Worm (Caenorhabditis elegans) whole organism, young adult: Measurements from ENCODE around the gene htp-1.

Experiments
- B0035.1 ChIP-seq: sonication (generic microtip); optimal IDR thresholded peaks from 2 replicates; lab custom pipeline; 2016; ENCODE audit warnings: missing genetic modification characterization, mild to moderate bottlenecking, missing compliant biosample characterization, missing genotype, missing genetic modification reagents
- C17E4.6 ChIP-seq: fragments of 200-800 bp; sonication (Bioruptor generic); IDR thresholded peaks from 2 replicates; pipeline ENCODE4 v1.3.6; 2022; ENCODE audit warnings: missing genetic modification reagents, missing genetic modification characterization, missing compliant biosample characterization
- F10E7.11 ChIP-seq: sonication (generic microtip); optimal IDR thresholded peaks from 2 replicates; lab custom pipeline; 2017; ENCODE audit warnings: mild to moderate bottlenecking, missing genetic modification characterization, moderate library complexity, missing compliant biosample characterization
- F23B12.7 ChIP-seq: sonication (generic microtip); optimal IDR thresholded peaks from 2 replicates; lab custom pipeline; 2017; ENCODE audit warnings: missing genetic modification characterization, mild to moderate bottlenecking, missing compliant biosample characterization, antibody characterized with exemption, moderate library complexity; ENCODE audit not compliant: insufficient read depth
- F33H1.4 ChIP-seq: fragments of 200-800 bp; sonication (Bioruptor generic); IDR thresholded peaks from 2 replicates; pipeline ENCODE4 v1.3.6; 2022; ENCODE audit warnings: missing genetic modification reagents, missing genetic modification characterization, missing compliant biosample characterization
- F57C9.4 ChIP-seq: sonication (generic microtip); optimal IDR thresholded peaks from 2 replicates; lab custom pipeline; 2017; ENCODE audit warnings: mild to moderate bottlenecking, missing genetic modification characterization, missing compliant biosample characterization
- K11D2.4 ChIP-seq: fragments of 200-800 bp; sonication (Bioruptor generic); IDR thresholded peaks from 2 replicates; pipeline ENCODE4 v1.3.6; 2022; ENCODE audit warnings: missing genetic modification reagents, missing genetic modification characterization, missing compliant biosample characterization
- T26A5.8 ChIP-seq: sonication (generic microtip); optimal IDR thresholded peaks from 2 replicates; lab custom pipeline; 2016; ENCODE audit warnings: missing genetic modification characterization, missing compliant biosample characterization
- Y53G8AR.9 ChIP-seq: fragments of 200-800 bp; sonication (Bioruptor generic); conservative IDR thresholded peaks from 2 replicates; pipeline ENCODE4 v1.3.6; 2022; ENCODE audit warnings: missing genetic modification reagents, missing genetic modification characterization, missing compliant biosample characterization
- Y95B8A.8 ChIP-seq: fragments of 200-800 bp; sonication (Bioruptor generic); IDR thresholded peaks from 2 replicates; pipeline ENCODE4 v1.3.6; 2022; ENCODE audit warnings: missing genetic modification reagents, missing genetic modification characterization, missing compliant biosample characterization
- ama-1 ChIP-seq, 3 experiments: fragments of 150-350 bp in 1 of 3; sonication (generic microtip) in 2 of 3; optimal IDR thresholded peaks; 2 replicates each; lab custom pipeline; 2014 to 2018; ENCODE audit warnings: missing biosample characterization in 2 of 3, missing genetic modification characterization in 2 of 3, missing genetic modification reagents in 2 of 3
- aptf-3 ChIP-seq: fragments of 200-800 bp; sonication (Bioruptor generic); IDR thresholded peaks from 2 replicates; pipeline ENCODE4 v1.3.6; 2022; ENCODE audit warnings: missing genetic modification characterization, missing compliant biosample characterization
- attf-6 ChIP-seq: fragments of 200-800 bp; sonication (Bioruptor generic); IDR thresholded peaks from 2 replicates; pipeline ENCODE4 v1.3.6; 2022; ENCODE audit warnings: missing genetic modification reagents, missing genetic modification characterization, missing compliant biosample characterization
- cebp-2 ChIP-seq: fragments of 200-800 bp; sonication (Bioruptor generic); IDR thresholded peaks from 2 replicates; pipeline ENCODE4 v1.3.6; 2022; ENCODE audit warnings: missing genetic modification characterization, missing compliant biosample characterization
- ceh-100 ChIP-seq: fragments of 200-800 bp; sonication (Bioruptor generic); IDR thresholded peaks from 2 replicates; pipeline ENCODE4 v1.3.6; 2022; ENCODE audit warnings: missing genetic modification reagents, missing genetic modification characterization, missing compliant biosample characterization
- ceh-58 ChIP-seq: fragments of 200-800 bp; sonication (Bioruptor generic); IDR thresholded peaks from 2 replicates; pipeline ENCODE4 v1.3.6; 2022; ENCODE audit warnings: missing genetic modification characterization, missing compliant biosample characterization
- die-1 ChIP-seq: sonication (generic microtip); optimal IDR thresholded peaks from 2 replicates; lab custom pipeline; 2016; ENCODE audit warnings: missing genotype, mild to moderate bottlenecking, missing genetic modification characterization, missing compliant biosample characterization
- dox-1 ChIP-seq: fragments of 200-800 bp; sonication (Bioruptor generic); IDR thresholded peaks from 2 replicates; pipeline ENCODE4 v1.3.6; 2022; ENCODE audit warnings: missing genetic modification reagents, missing genetic modification characterization, missing compliant biosample characterization
- egrh-3 ChIP-seq: fragments of 200-800 bp; sonication (Bioruptor generic); IDR thresholded peaks from 2 replicates; pipeline ENCODE4 v1.3.6; 2022; ENCODE audit warnings: missing genetic modification reagents, missing genetic modification characterization, missing compliant biosample characterization
- hlh-12 ChIP-seq: sonication (generic microtip); optimal IDR thresholded peaks from 2 replicates; lab custom pipeline; 2016; ENCODE audit warnings: missing genetic modification characterization, missing compliant biosample characterization
- hmg-1.2 ChIP-seq: fragments of 200-800 bp; sonication (Bioruptor generic); IDR thresholded peaks from 2 replicates; pipeline ENCODE4 v1.3.6; 2022; ENCODE audit warnings: missing genetic modification reagents, missing genetic modification characterization, missing compliant biosample characterization
- let-526 ChIP-seq: fragments of 200-800 bp; sonication (Bioruptor generic); IDR thresholded peaks from 2 replicates; pipeline ENCODE4 v1.3.6; 2022; ENCODE audit warnings: missing genetic modification reagents, missing genetic modification characterization, missing compliant biosample characterization
- let-607 ChIP-seq, 2 experiments: fragments of 200-800 bp in 1 of 2; sonication (Bioruptor generic) in 1 of 2; sonication (generic microtip) in 1 of 2; optimal IDR thresholded peaks; 2 replicates each; lab custom pipeline; 2016 to 2018; ENCODE audit warnings: mild to moderate bottlenecking in 2 of 2, missing compliant biosample characterization in 2 of 2, missing genetic modification characterization in 2 of 2, moderate library complexity in 2 of 2, missing genotype in 1 of 2
- lin-26 ChIP-seq: fragments of 200-800 bp; sonication (Bioruptor generic); IDR thresholded peaks from 2 replicates; pipeline ENCODE4 v1.3.6; 2022; ENCODE audit warnings: missing genetic modification reagents, missing genetic modification characterization, missing compliant biosample characterization
- madf-6 ChIP-seq: fragments of 200-800 bp; sonication (Bioruptor generic); IDR thresholded peaks from 2 replicates; pipeline ENCODE4 v1.3.6; 2022; ENCODE audit warnings: missing genetic modification reagents, missing genetic modification characterization, missing compliant biosample characterization
- madf-8 ChIP-seq: fragments of 200-800 bp; sonication (Bioruptor generic); conservative IDR thresholded peaks from 2 replicates; pipeline ENCODE4 v1.3.6; 2022; ENCODE audit warnings: missing genetic modification reagents, missing genetic modification characterization, missing compliant biosample characterization
- mxl-1 ChIP-seq: sonication (generic microtip); optimal IDR thresholded peaks from 2 replicates; lab custom pipeline; 2016; ENCODE audit warnings: missing genetic modification characterization, missing compliant biosample characterization
- nfya-1 ChIP-seq: sonication (generic microtip); optimal IDR thresholded peaks from 2 replicates; lab custom pipeline; 2017; ENCODE audit warnings: antibody characterized with exemption, missing compliant biosample characterization, missing genetic modification characterization, borderline replicate concordance; ENCODE audit not compliant: insufficient read depth
- nfya-2 ChIP-seq: fragments of 200-800 bp; sonication (Bioruptor generic); IDR thresholded peaks from 2 replicates; pipeline ENCODE4 v1.3.6; 2022; ENCODE audit warnings: missing genetic modification reagents, missing genetic modification characterization, missing compliant biosample characterization
- nfyb-1 ChIP-seq: fragments of 200-800 bp; sonication (Bioruptor generic); IDR thresholded peaks from 2 replicates; pipeline ENCODE4 v1.3.6; 2022; ENCODE audit warnings: missing genetic modification reagents, missing genetic modification characterization, missing compliant biosample characterization
- nhr-120 ChIP-seq: fragments of 200-800 bp; sonication (Bioruptor generic); IDR thresholded peaks from 2 replicates; pipeline ENCODE4 v1.3.6; 2022; ENCODE audit warnings: missing genetic modification characterization, missing compliant biosample characterization
- nhr-80 ChIP-seq: sonication (generic microtip); optimal IDR thresholded peaks from 2 replicates; lab custom pipeline; 2016; ENCODE audit warnings: missing genetic modification characterization, missing compliant biosample characterization
- pha-4 ChIP-seq: fragments of 150-350 bp; sonication (generic microtip); optimal IDR thresholded peaks from 2 replicates; lab custom pipeline; 2014; ENCODE audit warnings: missing biosample characterization, missing genetic modification reagents, missing genetic modification characterization
- rcor-1 ChIP-seq: fragments of 200-800 bp; sonication (Bioruptor generic); IDR thresholded peaks from 2 replicates; pipeline ENCODE4 v1.3.6; 2022; ENCODE audit warnings: missing genetic modification reagents, missing genetic modification characterization, missing compliant biosample characterization
- rpc-1 ChIP-seq, 2 experiments: fragments of 150-350 bp in 1 of 2; sonication (generic microtip) in 1 of 2; optimal IDR thresholded peaks; 2 replicates each; lab custom pipeline; 2014 to 2018; ENCODE audit warnings: missing biosample characterization in 1 of 2, missing genetic modification characterization in 1 of 2, missing genetic modification reagents in 1 of 2, missing genotype in 1 of 2
- sdz-38 ChIP-seq: sonication (generic microtip); optimal IDR thresholded peaks from 2 replicates; lab custom pipeline; 2016; ENCODE audit warnings: missing genotype, missing genetic modification characterization, missing compliant biosample characterization
- snpc-1.3 ChIP-seq: sonication (generic microtip); optimal IDR thresholded peaks from 2 replicates; lab custom pipeline; 2017; ENCODE audit warnings: missing genetic modification characterization, mild to moderate bottlenecking, missing compliant biosample characterization, antibody characterized with exemption, moderate library complexity, missing genotype, missing genetic modification reagents; ENCODE audit not compliant: insufficient read depth
- snpc-3.4 ChIP-seq: sonication (generic microtip); optimal IDR thresholded peaks from 2 replicates; lab custom pipeline; 2017; ENCODE audit warnings: missing genetic modification characterization, mild to moderate bottlenecking, missing compliant biosample characterization, antibody characterized with exemption, moderate library complexity, missing genotype, missing genetic modification reagents
- snpc-4 ChIP-seq, 5 experiments: fragments of 150-350 bp in 1 of 5; sonication (generic microtip) in 4 of 5; optimal IDR thresholded peaks; 2 replicates each; lab custom pipeline; 2014 to 2018; ENCODE audit warnings: missing genetic modification characterization in 5 of 5, missing biosample characterization in 3 of 5, antibody characterized with exemption in 2 of 5, mild to moderate bottlenecking in 2 of 5, missing compliant biosample characterization in 2 of 5, missing genotype in 2 of 5, moderate library complexity in 2 of 5, missing genetic modification reagents in 1 of 5
- tbp1 ChIP-seq: fragments of 200-800 bp; sonication (Bioruptor generic); optimal IDR thresholded peaks from 2 replicates; lab custom pipeline; 2018; ENCODE audit warnings: mild to moderate bottlenecking, missing genetic modification characterization, missing compliant biosample characterization
- unc-130 ChIP-seq: sonication (generic microtip); optimal IDR thresholded peaks from 2 replicates; lab custom pipeline; 2016; ENCODE audit warnings: missing genetic modification reagents, missing genetic modification characterization, missing compliant biosample characterization
- zim-3 ChIP-seq: sonication (generic microtip); optimal IDR thresholded peaks from 2 replicates; lab custom pipeline; 2017; ENCODE audit warnings: mild to moderate bottlenecking, missing genetic modification characterization, moderate library complexity, missing compliant biosample characterization
- ztf-18 ChIP-seq: sonication (generic microtip); optimal IDR thresholded peaks from 2 replicates; lab custom pipeline; 2016; ENCODE audit warnings: missing genotype, mild to moderate bottlenecking, missing genetic modification characterization, missing compliant biosample characterization
- ztf-3 ChIP-seq: fragments of 200-800 bp; sonication (Bioruptor generic); optimal IDR thresholded peaks from 2 replicates; lab custom pipeline; 2018; ENCODE audit warnings: mild to moderate bottlenecking, missing genetic modification characterization, missing compliant biosample characterization
- ztf-6 ChIP-seq: fragments of 200-800 bp; sonication (Bioruptor generic); IDR thresholded peaks from 2 replicates; pipeline ENCODE4 v1.3.6; 2022; ENCODE audit warnings: missing genetic modification reagents, missing genetic modification characterization, missing compliant biosample characterization

htp-1 gene

DNA sequence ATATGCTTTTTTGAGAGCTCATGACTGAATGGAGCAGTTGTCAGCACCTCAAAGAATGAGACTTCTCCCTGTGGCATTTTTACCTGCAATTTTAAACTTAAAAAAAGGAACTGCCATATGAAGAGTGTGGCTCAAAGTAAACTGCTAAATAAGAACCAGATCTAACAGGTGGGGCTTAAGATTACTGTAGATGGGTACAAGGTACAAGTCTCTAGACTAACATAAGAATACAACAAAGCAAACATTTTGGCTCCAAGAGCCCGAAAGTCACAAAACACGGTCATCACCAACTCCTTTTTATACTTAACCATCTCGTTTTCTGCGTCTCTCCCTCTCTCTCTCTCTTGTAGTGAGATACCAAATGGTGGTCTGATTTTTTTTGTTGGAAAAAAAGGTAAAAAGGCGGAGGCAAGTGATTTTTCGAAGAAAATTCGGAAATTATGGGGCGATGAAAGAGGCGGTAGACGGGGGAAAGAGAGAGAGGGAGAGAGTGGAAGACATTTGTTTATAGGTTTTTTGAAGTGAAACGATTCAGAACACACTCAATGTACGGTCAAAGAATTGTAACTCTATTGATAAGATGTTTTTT, 2.8 kb downstream of the htp-1 start, which contains the start of gene elo-6 (continued):
- TF ChIP-seq nfya-1 (tag; lab: Kevin White, UChicago) (no peak), sdz-38 (tag; lab: Kevin White, UChicago) (no peak), C17E4.6 (GFP tag; lab: Robert Waterston, UW) (no peak), dox-1 (0 out of 2 replicates have a peak, but pooled peaks have one; percentile 34), attf-6 (GFP tag; lab: Robert Waterston, UW) (no peak), ceh-100 (no peak), egrh-3 (no peak), tbp1 (no peak), die-1 (tag; lab: Kevin White, UChicago) (no peak), pha-4 (no peak), hlh-12 (tag; lab: Kevin White, UChicago) (no peak), Y95B8A.8 (GFP tag; lab: Robert Waterston, UW) (no peak), aptf-3 (GFP tag; lab: Robert Waterston, UW) (no peak), T26A5.8 (no peak), ztf-6 (GFP tag; lab: Robert Waterston, UW) (no peak), ztf-18 (tag; lab: Kevin White, UChicago) (peak; percentile 47), snpc-1.3 (tag; lab: Kevin White, UChicago) (no peak), ztf-3 (GFP tag; lab: Kevin White, UChicago) (no peak), nfya-2 (GFP tag; lab: Robert Waterston, UW) (no peak), ama-1 (optimal IDR thresholded peaks at IDR 0.05; lab: Kevin White, UChicago) (no peak), ama-1 (GFP tag; optimal IDR thresholded peaks at IDR 0.05; lab: Kevin White, UChicago) (no peak), madf-6 (no peak), B0035.1 (no peak), nhr-80 (tag; lab: Kevin White, UChicago) (peak; percentile 89), madf-8 (no peak)
- TF ChIP-seq, all 124 proteins: peak for 8

DNA sequence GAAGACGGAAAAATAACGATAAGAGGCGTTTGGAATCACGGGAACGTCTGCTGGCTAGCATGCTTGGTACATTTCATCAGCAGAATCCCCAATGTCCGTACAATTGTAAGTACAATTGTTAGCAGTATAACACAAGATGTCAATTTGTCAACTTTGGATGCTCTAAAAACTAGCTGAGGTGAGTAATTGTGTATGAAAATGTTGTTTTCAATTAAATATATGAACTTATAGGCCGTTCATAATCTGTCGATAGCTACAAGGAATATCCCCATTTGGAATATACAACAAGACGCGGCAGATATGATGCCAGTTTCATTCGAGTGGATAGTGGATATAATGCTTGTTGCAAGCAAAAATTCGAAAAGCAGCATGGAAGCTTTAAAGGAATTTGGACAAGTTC, 6.3 kb downstream of the htp-1 start, which contains the start of gene F41H10.12:
Gene F41H10.12, plus strand, starts transcription at position 301 of the 400 bp plus-strand sequence.
- TF ChIP-seq rpc-1 (optimal IDR thresholded peaks at IDR 0.05; lab: Kevin White, UChicago) (no peak), rpc-1 (tag; optimal IDR thresholded peaks at IDR 0.05; lab: Kevin White, UChicago) (no peak), let-607 (tag; optimal IDR thresholded peaks at IDR 0.05; lab: Kevin White, UChicago) (no peak), T26A5.8 (no peak), F23B12.7 (tag; lab: Kevin White, UChicago) (no peak), let-526 (GFP tag; lab: Robert Waterston, UW) (no peak), F33H1.4 (GFP tag; lab: Robert Waterston, UW) (no peak), dox-1 (no peak), F57C9.4 (tag; lab: Kevin White, UChicago) (no peak), cebp-2 (GFP tag; lab: Robert Waterston, UW) (no peak)

DNA sequence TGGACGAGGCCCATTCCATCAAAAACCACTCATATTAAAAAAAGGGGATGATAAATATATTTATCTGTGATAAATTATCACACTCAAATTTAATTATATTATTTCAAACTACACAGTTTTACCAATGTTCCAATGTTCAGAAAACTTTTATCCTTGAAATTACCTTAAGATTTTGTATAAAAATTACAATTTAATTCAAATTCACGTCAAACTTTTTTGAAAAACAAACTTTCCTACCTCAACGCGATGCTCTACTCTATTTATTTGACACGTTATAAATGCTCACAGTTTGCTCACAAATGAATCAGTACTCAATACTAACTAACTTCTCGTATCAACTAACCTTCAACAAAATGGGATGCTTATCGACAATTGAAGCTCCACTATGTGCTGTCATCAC, 8.7 kb downstream of the htp-1 start, which contains the start of gene F41H10.1:
Gene F41H10.1, plus strand, starts transcription at position 301 of the 400 bp plus-strand sequence.
- TF ChIP-seq rcor-1 (GFP tag; lab: Robert Waterston, UW) = no peak
- TF ChIP-seq hmg-1.2 (GFP tag; lab: Robert Waterston, UW) = no peak
- no peak for TF ChIP-seq zim-3 (tag; lab: Kevin White, UChicago)
- no peak for TF ChIP-seq snpc-3.4
- no peak for TF ChIP-seq ztf-18 (tag; lab: Kevin White, UChicago)
- TF ChIP-seq Y53G8AR.9 (GFP tag; lab: Robert Waterston, UW) = no peak
- TF ChIP-seq lin-26 = no peak
- TF ChIP-seq unc-130 (GFP tag; lab: Kevin White, UChicago) = no peak
- TF ChIP-seq nhr-120 (GFP tag; lab: Robert Waterston, UW) = no peak
- no peak for TF ChIP-seq ceh-58 (GFP tag; lab: Robert Waterston, UW)
- no peak for TF ChIP-seq ceh-100
- no peak for TF ChIP-seq snpc-4 (GFP tag; optimal IDR thresholded peaks at IDR 0.05; lab: Kevin White, UChicago)
- TF ChIP-seq snpc-4 (tag; optimal IDR thresholded peaks at IDR 0.05; lab: Kevin White, UChicago) = no peak
- no peak for TF ChIP-seq nfyb-1 (GFP tag; lab: Robert Waterston, UW)
- no peak for TF ChIP-seq K11D2.4 (GFP tag; lab: Robert Waterston, UW)
- no peak for TF ChIP-seq mxl-1 (tag; lab: Kevin White, UChicago)
- TF ChIP-seq F10E7.11 (tag; lab: Kevin White, UChicago) = no peak
- no peak for TF ChIP-seq let-526 (GFP tag; lab: Robert Waterston, UW)
